Fruit fly (Drosophila melanogaster) whole organism, embryonic: Measurements from ENCODE around the gene rut.

Experiments used
- Bdp1 ChIP-seq: fragments of 200-800 bp; sonication (Bioruptor generic); optimal IDR thresholded peaks from 3 replicates; lab custom pipeline; 2016; ENCODE audit warnings: missing biosample characterization, missing genetic modification characterization
- Blimp-1 ChIP-seq: fragments of 200-800 bp; sonication (Bioruptor generic); optimal IDR thresholded peaks from 3 replicates; lab custom pipeline; 2018; ENCODE audit warnings: missing biosample characterization, missing genetic modification characterization, mild to moderate bottlenecking, moderate library complexity, missing genetic modification reagents
- BtbVII ChIP-seq: fragments of 200-800 bp; sonication (Bioruptor generic); optimal IDR thresholded peaks from 3 replicates; lab custom pipeline; 2017; ENCODE audit warnings: missing biosample characterization, mild to moderate bottlenecking, missing genetic modification characterization
- C15 ChIP-seq: fragments of 200-800 bp; sonication (Bioruptor generic); IDR thresholded peaks from 3 replicates; pipeline ENCODE4 v1.3.6; 2022; ENCODE audit warnings: missing biosample characterization, missing genetic modification characterization
- CG10654 ChIP-seq: fragments of 200-800 bp; sonication (Bioruptor generic); optimal IDR thresholded peaks from 2 replicates; lab custom pipeline; 2016; ENCODE audit warnings: missing biosample characterization, missing genetic modification characterization
- CG10979 ChIP-seq: fragments of 200-800 bp; sonication (Bioruptor generic); optimal IDR thresholded peaks from 2 replicates; lab custom pipeline; 2018; ENCODE audit warnings: missing biosample characterization, mild to moderate bottlenecking, missing genetic modification characterization, moderate library complexity
- CG12391 ChIP-seq: fragments of 200-800 bp; sonication (Bioruptor generic); optimal IDR thresholded peaks from 3 replicates; lab custom pipeline; 2018; ENCODE audit warnings: missing biosample characterization, mild to moderate bottlenecking, missing genetic modification characterization, moderate library complexity
- CG13287 ChIP-seq: fragments of 200-800 bp; sonication (Bioruptor generic); IDR thresholded peaks from 2 replicates; pipeline ENCODE4 v1.3.6; 2022; ENCODE audit warnings: missing biosample characterization, missing genetic modification characterization; ENCODE audit not compliant: partially characterized antibody
- CG13775 ChIP-seq: fragments of 200-800 bp; sonication (Bioruptor generic); optimal IDR thresholded peaks from 3 replicates; lab custom pipeline; 2017; ENCODE audit warnings: missing biosample characterization, mild to moderate bottlenecking, missing genetic modification characterization
- CG14965 ChIP-seq: fragments of 200-800 bp; sonication (Bioruptor generic); optimal IDR thresholded peaks from 2 replicates; lab custom pipeline; 2016; ENCODE audit warnings: missing biosample characterization, missing genetic modification characterization, borderline replicate concordance
- CG16863 ChIP-seq: fragments of 200-800 bp; sonication (Bioruptor generic); optimal IDR thresholded peaks from 3 replicates; lab custom pipeline; 2016; ENCODE audit warnings: missing biosample characterization, missing genetic modification characterization
- CG2678 ChIP-seq: fragments of 200-800 bp; sonication (Bioruptor generic); optimal IDR thresholded peaks from 3 replicates; lab custom pipeline; 2019; ENCODE audit warnings: missing biosample characterization, mild to moderate bottlenecking, missing genetic modification characterization, moderate library complexity
- CG2889 ChIP-seq: fragments of 200-800 bp; sonication (Bioruptor generic); IDR thresholded peaks from 3 replicates; pipeline ENCODE4 v1.3.6; 2022; ENCODE audit warnings: missing biosample characterization, missing genetic modification characterization
- CG3281 ChIP-seq: fragments of 200-800 bp; sonication (Bioruptor generic); optimal IDR thresholded peaks from 3 replicates; lab custom pipeline; 2017; ENCODE audit warnings: missing biosample characterization, mild to moderate bottlenecking, missing genetic modification characterization
- CG33557 ChIP-seq: fragments of 200-800 bp; sonication (Bioruptor generic); optimal IDR thresholded peaks from 2 replicates; lab custom pipeline; 2019; ENCODE audit warnings: missing biosample characterization, mild to moderate bottlenecking, missing genetic modification characterization, moderate library complexity
- CG34224 ChIP-seq: fragments of 200-800 bp; sonication (Bioruptor generic); IDR thresholded peaks from 3 replicates; pipeline ENCODE4 v1.3.6; 2022; ENCODE audit warnings: missing biosample characterization, missing genetic modification characterization; ENCODE audit not compliant: partially characterized antibody
- CG4404 ChIP-seq: fragments of 200-800 bp; sonication (Bioruptor generic); IDR thresholded peaks from 2 replicates; pipeline ENCODE4 v1.3.6; 2022; ENCODE audit warnings: missing biosample characterization, missing genetic modification characterization
- CG5180 ChIP-seq: fragments of 200-800 bp; sonication (Bioruptor generic); optimal IDR thresholded peaks from 3 replicates; lab custom pipeline; 2017; ENCODE audit warnings: missing biosample characterization, missing genetic modification characterization, mild to moderate bottlenecking, moderate library complexity, missing genetic modification reagents
- CG6272 ChIP-seq: fragments of 200-800 bp; sonication (Bioruptor generic); IDR thresholded peaks from 2 replicates; pipeline ENCODE4 v1.3.6; 2022; ENCODE audit warnings: missing biosample characterization, missing genetic modification characterization
- CG7928 ChIP-seq: fragments of 200-800 bp; sonication (Bioruptor generic); optimal IDR thresholded peaks from 2 replicates; lab custom pipeline; 2017; ENCODE audit warnings: missing biosample characterization, mild to moderate bottlenecking, missing genetic modification characterization
- Deaf1 ChIP-seq: fragments of 200-800 bp; optimal IDR thresholded peaks from 3 replicates; lab custom pipeline; 2019; ENCODE audit warnings: missing biosample characterization, mild to moderate bottlenecking, missing genetic modification characterization, moderate library complexity
- Dip2 ChIP-seq: fragments of 200-800 bp; sonication (Bioruptor generic); IDR thresholded peaks from 2 replicates; pipeline ENCODE4 v1.3.6; 2022; ENCODE audit warnings: missing biosample characterization, missing genetic modification characterization
- Dip3 ChIP-seq: fragments of 200-800 bp; sonication (Bioruptor generic); optimal IDR thresholded peaks from 3 replicates; lab custom pipeline; 2016; ENCODE audit warnings: missing biosample characterization, missing genetic modification characterization
- Doc3 ChIP-seq: fragments of 200-800 bp; sonication (Bioruptor generic); IDR thresholded peaks from 3 replicates; pipeline ENCODE4 v1.3.6; 2022; ENCODE audit warnings: missing biosample characterization, missing genetic modification characterization; ENCODE audit not compliant: partially characterized antibody
- Dref ChIP-seq: fragments of 200-800 bp; sonication (Bioruptor generic); IDR thresholded peaks from 2 replicates; pipeline ENCODE4 v1.3.6; 2022; ENCODE audit warnings: missing biosample characterization, missing genetic modification characterization
- Gsc ChIP-seq: fragments of 200-800 bp; sonication (Bioruptor generic); IDR thresholded peaks from 2 replicates; pipeline ENCODE4 v1.3.6; 2022; ENCODE audit warnings: missing biosample characterization, missing genetic modification characterization
- NfI ChIP-seq: fragments of 200-800 bp; sonication (Bioruptor generic); optimal IDR thresholded peaks from 3 replicates; lab custom pipeline; 2018; ENCODE audit warnings: missing biosample characterization, mild to moderate bottlenecking, missing genetic modification characterization, moderate library complexity
- TFAM ChIP-seq: fragments of 200-800 bp; sonication (Bioruptor generic); optimal IDR thresholded peaks from 2 replicates; lab custom pipeline; 2017; ENCODE audit warnings: missing biosample characterization, missing genetic modification characterization, inconsistent platforms
- Taf1 ChIP-seq: fragments of 200-800 bp; sonication (Bioruptor generic); IDR thresholded peaks from 2 replicates; pipeline ENCODE4 v1.3.6; 2022; ENCODE audit warnings: missing biosample characterization, missing genetic modification characterization
- Tbp ChIP-seq: fragments of >200 bp; optimal IDR thresholded peaks from 2 replicates; lab custom pipeline; 2018; ENCODE audit warnings: missing biosample characterization, missing genetic modification characterization
- abd-A ChIP-seq: fragments of 200-800 bp; sonication (Bioruptor generic); optimal IDR thresholded peaks from 3 replicates; lab custom pipeline; 2019; ENCODE audit warnings: missing biosample characterization, mild to moderate bottlenecking, missing genetic modification characterization, moderate library complexity
- btn ChIP-seq: fragments of 200-800 bp; sonication (Bioruptor generic); optimal IDR thresholded peaks from 2 replicates; lab custom pipeline; 2016; ENCODE audit warnings: missing biosample characterization, missing genetic modification characterization
- cad ChIP-seq: fragments of >200 bp; optimal IDR thresholded peaks from 2 replicates; lab custom pipeline; 2017; ENCODE audit warnings: missing biosample characterization, missing genetic modification characterization
- dysf ChIP-seq: fragments of 200-800 bp; sonication (Bioruptor generic); IDR thresholded peaks from 3 replicates; pipeline ENCODE4 v1.3.6; 2022; ENCODE audit warnings: missing biosample characterization, missing genetic modification characterization
- grn ChIP-seq: fragments of 200-800 bp; sonication (Bioruptor generic); optimal IDR thresholded peaks from 3 replicates; lab custom pipeline; 2017; ENCODE audit warnings: missing biosample characterization, missing genetic modification characterization
- hb ChIP-seq: fragments of 200-800 bp; sonication (Bioruptor generic); IDR thresholded peaks from 3 replicates; pipeline ENCODE4 v1.3.6; 2022; ENCODE audit warnings: missing biosample characterization, missing genetic modification characterization; ENCODE audit not compliant: partially characterized antibody
- lbe ChIP-seq: fragments of 200-800 bp; sonication (Bioruptor generic); optimal IDR thresholded peaks from 2 replicates; lab custom pipeline; 2016; ENCODE audit warnings: missing biosample characterization, mild to moderate bottlenecking, missing genetic modification characterization
- lola ChIP-seq, 3 experiments: fragments of >200 bp in 2 of 3; fragments of 200-800 bp in 1 of 3; sonication (Bioruptor generic) in 1 of 3; optimal IDR thresholded peaks; 2 replicates each; lab custom pipeline; 2017 to 2019; ENCODE audit warnings: missing biosample characterization in 3 of 3, missing genetic modification characterization in 3 of 3, mild to moderate bottlenecking in 1 of 3, moderate library complexity in 1 of 3
- mam ChIP-seq: fragments of 200-800 bp; sonication (Bioruptor generic); optimal IDR thresholded peaks from 3 replicates; lab custom pipeline; 2016; ENCODE audit warnings: missing biosample characterization, missing genetic modification characterization
- pan ChIP-seq, 4 experiments: fragments of >200 bp in 3 of 4; fragments of 200-800 bp in 1 of 4; sonication (Bioruptor generic) in 1 of 4; optimal IDR thresholded peaks in 3 of 4; IDR thresholded peaks in 1 of 4; 2 replicates each; pipeline versions ENCODE4 v1.3.6 to Lab custom; 2017 to 2022; ENCODE audit warnings: missing biosample characterization in 2 of 4, missing genetic modification characterization in 2 of 4, mixed read lengths in 1 of 4
- pho ChIP-seq: fragments of 200-800 bp; sonication (Bioruptor generic); optimal IDR thresholded peaks from 2 replicates; lab custom pipeline; 2016; ENCODE audit warnings: missing biosample characterization, missing genetic modification characterization
- row ChIP-seq: fragments of 200-800 bp; sonication (Bioruptor generic); IDR thresholded peaks from 3 replicates; pipeline ENCODE4 v1.3.6; 2022; ENCODE audit warnings: missing biosample characterization, missing genetic modification characterization
- sim ChIP-seq: fragments of 200-800 bp; sonication (Bioruptor generic); IDR thresholded peaks from 2 replicates; pipeline ENCODE4 v1.3.6; 2022; ENCODE audit warnings: missing biosample characterization, missing genetic modification characterization
- slp2 ChIP-seq: fragments of 200-800 bp; sonication (Bioruptor generic); optimal IDR thresholded peaks from 2 replicates; lab custom pipeline; 2016; ENCODE audit warnings: missing biosample characterization, missing genetic modification characterization
- sna ChIP-seq: fragments of 200-800 bp; sonication (Bioruptor generic); IDR thresholded peaks from 2 replicates; pipeline ENCODE4 v1.3.6; 2022; ENCODE audit warnings: missing biosample characterization, missing genetic modification characterization; ENCODE audit not compliant: partially characterized antibody
- sr ChIP-seq: fragments of 200-800 bp; sonication (Bioruptor generic); IDR thresholded peaks from 3 replicates; pipeline ENCODE4 v1.3.6; 2022; ENCODE audit warnings: missing biosample characterization, missing genetic modification characterization
- ssp ChIP-seq: fragments of 200-800 bp; sonication (Bioruptor generic); IDR thresholded peaks from 2 replicates; pipeline ENCODE4 v1.3.6; 2022; ENCODE audit warnings: missing biosample characterization, missing genetic modification characterization
- tin ChIP-seq: fragments of 200-800 bp; sonication (Bioruptor generic); optimal IDR thresholded peaks from 3 replicates; lab custom pipeline; 2016; ENCODE audit warnings: missing biosample characterization, missing genetic modification characterization
- trem ChIP-seq: fragments of 200-800 bp; optimal IDR thresholded peaks from 3 replicates; lab custom pipeline; 2019; ENCODE audit warnings: missing biosample characterization, mild to moderate bottlenecking, missing genetic modification characterization, moderate library complexity
- vvl ChIP-seq: fragments of 200-800 bp; sonication (Bioruptor generic); IDR thresholded peaks from 2 replicates; pipeline ENCODE4 v1.3.6; 2022; ENCODE audit warnings: missing biosample characterization, missing genetic modification characterization

The rut gene

DNA sequence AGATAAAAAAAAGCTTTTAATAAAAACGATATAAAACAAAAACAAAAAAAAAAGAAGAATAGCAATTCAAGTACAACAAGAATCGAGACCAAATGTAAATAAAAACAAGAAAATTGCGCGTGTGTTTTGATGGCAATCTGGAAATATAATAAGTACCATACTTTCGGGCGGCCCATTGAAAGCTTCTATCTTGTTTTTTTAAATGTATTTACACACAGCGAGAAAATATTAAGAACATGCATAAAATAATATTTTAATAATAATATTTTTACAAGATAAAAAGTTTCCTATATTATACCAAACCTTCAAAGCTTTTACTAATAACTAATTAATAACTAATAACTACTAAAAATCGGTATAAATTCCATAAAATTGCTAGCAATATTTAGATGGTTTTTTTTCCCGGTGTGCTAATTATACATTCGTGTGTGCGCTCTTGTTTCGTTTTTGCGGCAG lies 14.6 kb upstream of the rut start (continued):
- TF ChIP-seq cad (GFP tag; lab: Kevin White, UChicago) (no peak), CG16863 (no peak), pan (optimal IDR thresholded peaks at IDR 0.05; lab: Kevin White, UChicago) (no peak), pan (GFP tag; optimal IDR thresholded peaks at IDR 0.05 in 1 of 2, IDR thresholded peaks at IDR 0.05 in 1 of 2) (peak in 1 of 2 experiments; percentile 58), CG12391 (peak; percentile 63), CG14965 (GFP tag; lab: Kevin White, UChicago) (no peak), CG33557 (no peak), sr (no peak), pho (GFP tag; lab: Kevin White, UChicago) (no peak), CG7928 (no peak), Deaf1 (tag; lab: Kevin White, UChicago) (peak; percentile 49), dysf (GFP tag; lab: Robert Waterston, UW) (peak; percentile 56; the same call in 2 of the 3 replicates), Blimp-1 (GFP tag; lab: Kevin White, UChicago) (peak; percentile 67), CG2678 (tag; lab: Kevin White, UChicago) (peak; percentile 71), CG10979 (tag; lab: Kevin White, UChicago) (peak; percentile 56), CG34224 (no peak), Bdp1 (GFP tag; lab: Kevin White, UChicago) (no peak), NfI (no peak), Tbp (no peak), BtbVII (GFP tag; lab: Kevin White, UChicago) (no peak), Dref (GFP tag; lab: Robert Waterston, UW) (no peak), abd-A (no peak), Dip3 (GFP tag; lab: Kevin White, UChicago) (no peak), lbe (GFP tag; lab: Kevin White, UChicago) (no peak), CG13775 (peak; percentile 42), CG4404 (GFP tag; lab: Robert Waterston, UW) (no peak), CG10654 (no peak), Taf1 (no peak), btn (GFP tag; lab: Kevin White, UChicago) (no peak), CG13287 (no peak), ssp (GFP tag; lab: Robert Waterston, UW) (no peak), grn (GFP tag; lab: Kevin White, UChicago) (no peak), CG6272 (GFP tag; lab: Robert Waterston, UW) (no peak), sim (no peak), trem (tag; lab: Kevin White, UChicago) (peak; percentile 30), Dip2 (no peak), sna (no peak), C15 (no peak), lola (GFP tag; optimal IDR thresholded peaks at IDR 0.05; lab: Kevin White, UChicago) (peak in 1 of 3 experiments; percentile 34), tin (no peak), Gsc (GFP tag; lab: Robert Waterston, UW) (no peak), CG5180 (GFP tag; lab: Kevin White, UChicago) (no peak), Doc3 (GFP tag; lab: Robert Waterston, UW) (no peak), CG2889 (no peak), CG3281 (GFP tag; lab: Kevin White, UChicago) (peak; percentile 6), hb (GFP tag; lab: Robert Waterston, UW) (no peak), row (GFP tag; lab: Robert Waterston, UW) (peak; percentile 58), mam (GFP tag; lab: Kevin White, UChicago) (no peak), TFAM (GFP tag; lab: Kevin White, UChicago) (no peak), slp2 (GFP tag; lab: Kevin White, UChicago) (no peak), vvl (GFP tag; lab: Robert Waterston, UW) (no peak; the same call in 1 of the 2 replicates)
